Fruit fly (Drosophila melanogaster): ENCODE data around the gene CG42724.

- TF ChIP-seq CG8478 (optimal IDR thresholded peaks at IDR 0.05) (no peak), CTCF (optimal IDR thresholded peaks at IDR 0.05) (no peak)
These were observed 37.8 kb upstream of the CG42724 start, which contains the start of gene Dmtn for dm6 chr3R:6405674-6406565.
